Worm (Caenorhabditis elegans): ENCODE data around the gene F28F9.3.

ce11 chrIV:3866018-3866417 lies 39.3 kb downstream of the F28F9.3 start:
- TF ChIP-seq tra-4 (tag; optimal IDR thresholded peaks at IDR 0.05) (no peak), hmbx-1 (tag; optimal IDR thresholded peaks at IDR 0.05) (no peak), ceh-13 (GFP tag; optimal IDR thresholded peaks at IDR 0.05) (no peak)
